Worm (Caenorhabditis elegans) whole organism, L4 larva: Measurements from ENCODE around the gene hpo-19.

Source experiments
- F49E8.2 ChIP-seq: sonication (generic microtip); optimal IDR thresholded peaks from 2 replicates; lab custom pipeline; 2016; ENCODE audit warnings: missing compliant biosample characterization, mild to moderate bottlenecking, missing genetic modification characterization, borderline replicate concordance
- ceh-82 ChIP-seq: sonication (generic microtip); optimal IDR thresholded peaks from 2 replicates; lab custom pipeline; 2017; ENCODE audit warnings: missing biosample characterization, missing genetic modification characterization
- daf-16 ChIP-seq, 3 experiments: sonication (generic microtip); optimal IDR thresholded peaks; 2 replicates each; lab custom pipeline; 2016 to 2017; ENCODE audit warnings: missing genetic modification characterization in 3 of 3, missing genetic modification reagents in 3 of 3, mild to moderate bottlenecking in 2 of 3, missing compliant biosample characterization in 2 of 3, missing biosample characterization in 1 of 3, moderate library complexity in 1 of 3
- fos-1 ChIP-seq: fragments of 150-350 bp; optimal IDR thresholded peaks from 2 replicates; lab custom pipeline; 2014; ENCODE audit warnings: missing biosample characterization, missing genetic modification characterization
- gei-8 ChIP-seq: fragments of 200-800 bp; sonication (Bioruptor generic); optimal IDR thresholded peaks from 2 replicates; lab custom pipeline; 2018; ENCODE audit warnings: mild to moderate bottlenecking, missing genetic modification characterization, missing compliant biosample characterization
- lin-39 ChIP-seq: fragments of 150-350 bp; optimal IDR thresholded peaks from 2 replicates; lab custom pipeline; 2014; ENCODE audit warnings: missing biosample characterization, missing genetic modification reagents, missing genetic modification characterization
- lsy-2 ChIP-seq, 2 experiments: fragments of 150-350 bp in 1 of 2; sonication (generic microtip) in 1 of 2; optimal IDR thresholded peaks; 2 replicates each; lab custom pipeline; 2014 to 2017; ENCODE audit warnings: missing biosample characterization in 2 of 2, missing genetic modification characterization in 2 of 2
- mdl-1 ChIP-seq, 2 experiments: fragments of 150-350 bp in 1 of 2; sonication (generic microtip) in 1 of 2; optimal IDR thresholded peaks; 2 replicates each; lab custom pipeline; 2014 to 2017; ENCODE audit warnings: missing biosample characterization in 2 of 2, missing genetic modification characterization in 2 of 2
- mep-1 ChIP-seq: fragments of 150-350 bp; sonication (generic microtip); optimal IDR thresholded peaks from 3 replicates; lab custom pipeline; 2014; ENCODE audit warnings: missing biosample characterization, missing genetic modification characterization
- snpc-4 ChIP-seq: fragments of 150-350 bp; optimal IDR thresholded peaks from 2 replicates; lab custom pipeline; 2014; ENCODE audit warnings: missing biosample characterization, missing genetic modification characterization
- tra-1 ChIP-seq: fragments of 200-800 bp; sonication (Bioruptor generic); IDR thresholded peaks from 2 replicates; pipeline ENCODE4 v1.3.6; 2022; ENCODE audit warnings: missing genetic modification reagents, missing genetic modification characterization, missing compliant biosample characterization
- unc-62 ChIP-seq, 3 experiments: fragments of 150-350 bp in 1 of 3; sonication (generic microtip); optimal IDR thresholded peaks in 2 of 3; peaks in 1 of 3; 1 replicate in 1 of 3; 2 replicates in 2 of 3; lab custom pipeline; 2014 to 2017; ENCODE audit warnings: missing biosample characterization in 3 of 3, missing genetic modification characterization in 3 of 3, missing genetic modification reagents in 3 of 3, missing genotype in 1 of 3
- zag-1 ChIP-seq: fragments of 150-350 bp; optimal IDR thresholded peaks from 2 replicates; lab custom pipeline; 2014; ENCODE audit warnings: missing biosample characterization, missing genetic modification characterization
- ztf-11 ChIP-seq: fragments of 150-350 bp; optimal IDR thresholded peaks from 2 replicates; lab custom pipeline; 2014; ENCODE audit warnings: missing biosample characterization, missing genetic modification characterization

- TF ChIP-seq lsy-2 (tag; optimal IDR thresholded peaks at IDR 0.05; lab: Kevin White, UChicago), result no peak
- no peak for TF ChIP-seq F49E8.2
- peak in 1 of 2 experiments; percentile 83 for TF ChIP-seq unc-62 (GFP tag; optimal IDR thresholded peaks at IDR 0.05 in 1 of 2; lab: Kevin White, UChicago)
- TF ChIP-seq unc-62 (tag; optimal IDR thresholded peaks at IDR 0.05; lab: Kevin White, UChicago), result no peak
- no peak for TF ChIP-seq ceh-82 (tag; lab: Kevin White, UChicago)
- peak in 1 of 2 experiments; percentile 7 for TF ChIP-seq mdl-1 (tag; optimal IDR thresholded peaks at IDR 0.05; lab: Kevin White, UChicago)
- TF ChIP-seq snpc-4 (tag; lab: Kevin White, UChicago), result no peak
- TF ChIP-seq gei-8 (GFP tag; lab: Kevin White, UChicago), result no peak
- no peak for TF ChIP-seq ztf-11
- no peak for TF ChIP-seq fos-1
- TF ChIP-seq daf-16 (GFP tag; optimal IDR thresholded peaks at IDR 0.05; lab: Kevin White, UChicago), result no peak
- peak; percentile 60 for TF ChIP-seq daf-16 (tag; optimal IDR thresholded peaks at IDR 0.05; lab: Kevin White, UChicago)
- no peak for TF ChIP-seq zag-1
- TF ChIP-seq lin-39 (tag; lab: Kevin White, UChicago), result no peak
- peak; percentile 32 for TF ChIP-seq mep-1 (tag; lab: Kevin White, UChicago)
- TF ChIP-seq tra-1, result no peak
Measured at ce11 chrV:6430526-6431371, 5.7 kb upstream of the hpo-19 start.
